Fruit fly (Drosophila melanogaster): ENCODE results near the gene CG4733.

Gene CG4733

dm6 chr3R:19909541-19910182 lies 19.2 kb downstream of the CG4733 start:
- TF ChIP-seq Myc (optimal IDR thresholded peaks at IDR 0.05) (no peak), Sp1 (GFP tag; optimal IDR thresholded peaks at IDR 0.05) (no peak), sage (GFP tag; optimal IDR thresholded peaks at IDR 0.05) (no peak), dmrt93B (GFP tag; optimal IDR thresholded peaks at IDR 0.05) (no peak), usp (GFP tag; optimal IDR thresholded peaks at IDR 0.05) (no peak), br (GFP tag; optimal IDR thresholded peaks at IDR 0.05) (no peak), Vsx2 (GFP tag; optimal IDR thresholded peaks at IDR 0.05; ENCODE audit: partially characterized antibody) (no peak), tai (GFP tag; optimal IDR thresholded peaks at IDR 0.05) (no peak), jim (GFP tag; optimal IDR thresholded peaks at IDR 0.05) (no peak), Mio (GFP tag; optimal IDR thresholded peaks at IDR 0.05) (no peak), Hr83 (GFP tag; optimal IDR thresholded peaks at IDR 0.05; ENCODE audit: poor library complexity, severe bottlenecking) (no peak), Hnf4 (GFP tag; optimal IDR thresholded peaks at IDR 0.05) (no peak), ey (GFP tag; optimal IDR thresholded peaks at IDR 0.05) (no peak), OdsH (GFP tag; optimal IDR thresholded peaks at IDR 0.05) (no peak), Hr78 (GFP tag; optimal IDR thresholded peaks at IDR 0.05) (no peak), Dfd (GFP tag; optimal IDR thresholded peaks at IDR 0.05) (no peak), fru (GFP tag; optimal IDR thresholded peaks at IDR 0.05) (no peak), woc (GFP tag; optimal IDR thresholded peaks at IDR 0.05) (no peak), dl (GFP tag; optimal IDR thresholded peaks at IDR 0.05; ENCODE audit: insufficient read depth in 1 of 2, partially characterized antibody in 2 of 2) (no peak), Rel (GFP tag; optimal IDR thresholded peaks at IDR 0.05) (no peak), Rel (tag; optimal IDR thresholded peaks at IDR 0.05) (no peak)

- TF ChIP-seq Vsx2 (GFP tag; optimal IDR thresholded peaks at IDR 0.05; ENCODE audit: partially characterized antibody), result no peak
- no peak for TF ChIP-seq pan (optimal IDR thresholded peaks at IDR 0.05)
- TF ChIP-seq br (GFP tag; optimal IDR thresholded peaks at IDR 0.05), result peak; percentile 7
- no peak for TF ChIP-seq CG9705 (GFP tag; optimal IDR thresholded peaks at IDR 0.05)
- TF ChIP-seq woc (GFP tag; optimal IDR thresholded peaks at IDR 0.05), result no peak
- no peak for TF ChIP-seq CG32264 (GFP tag; optimal IDR thresholded peaks at IDR 0.05)
- no peak for TF ChIP-seq CrebA (GFP tag; optimal IDR thresholded peaks at IDR 0.05; ENCODE audit: borderline replicate concordance)
- TF ChIP-seq lola (GFP tag; optimal IDR thresholded peaks at IDR 0.05), result no peak
- no peak for TF ChIP-seq Sp1 (GFP tag; optimal IDR thresholded peaks at IDR 0.05)
- no peak for TF ChIP-seq Rel (GFP tag; optimal IDR thresholded peaks at IDR 0.05)
- TF ChIP-seq Rel (tag; optimal IDR thresholded peaks at IDR 0.05), result peak; percentile 83
Measured at dm6 chr3R:19910302-19911029, 20.0 kb downstream of the CG4733 start.

dm6 chr3R:19911030-19911429 lies 20.5 kb downstream of the CG4733 start:
- TF ChIP-seq br (GFP tag; optimal IDR thresholded peaks at IDR 0.05) (no peak), jim (GFP tag; optimal IDR thresholded peaks at IDR 0.05) (no peak), rgr (GFP tag; optimal IDR thresholded peaks at IDR 0.05) (no peak), Dif (GFP tag; optimal IDR thresholded peaks at IDR 0.05; ENCODE audit: partially characterized antibody) (no peak), foxo (GFP tag; optimal IDR thresholded peaks at IDR 0.05) (no peak), Dfd (GFP tag; optimal IDR thresholded peaks at IDR 0.05) (no peak), fru (GFP tag; optimal IDR thresholded peaks at IDR 0.05) (no peak), Vsx2 (GFP tag; optimal IDR thresholded peaks at IDR 0.05; ENCODE audit: partially characterized antibody) (no peak)

- no peak for TF ChIP-seq Hr78 (GFP tag; optimal IDR thresholded peaks at IDR 0.05)
- TF ChIP-seq fru (GFP tag; optimal IDR thresholded peaks at IDR 0.05), result no peak
- no peak for TF ChIP-seq CG9705 (GFP tag; optimal IDR thresholded peaks at IDR 0.05)
- TF ChIP-seq dmrt93B (GFP tag; optimal IDR thresholded peaks at IDR 0.05), result no peak
- no peak for TF ChIP-seq Hr83 (GFP tag; optimal IDR thresholded peaks at IDR 0.05; ENCODE audit: poor library complexity, severe bottlenecking)
- TF ChIP-seq Abd-B (GFP tag; optimal IDR thresholded peaks at IDR 0.05), result no peak
- TF ChIP-seq Myc (optimal IDR thresholded peaks at IDR 0.05), result no peak
- TF ChIP-seq woc (GFP tag; optimal IDR thresholded peaks at IDR 0.05), result no peak
- no peak for TF ChIP-seq CG32264 (GFP tag; optimal IDR thresholded peaks at IDR 0.05)
- TF ChIP-seq lola (GFP tag; optimal IDR thresholded peaks at IDR 0.05), result no peak
- TF ChIP-seq CrebA (GFP tag; optimal IDR thresholded peaks at IDR 0.05; ENCODE audit: borderline replicate concordance), result no peak
- TF ChIP-seq OdsH (GFP tag; optimal IDR thresholded peaks at IDR 0.05), result no peak
- no peak for TF ChIP-seq sv (GFP tag; optimal IDR thresholded peaks at IDR 0.05)
- no peak for TF ChIP-seq usp (GFP tag; optimal IDR thresholded peaks at IDR 0.05)
- TF ChIP-seq psq (GFP tag; optimal IDR thresholded peaks at IDR 0.05), result no peak
Measured at dm6 chr3R:19915312-19915711, 24.8 kb downstream of the CG4733 start, which contains the start of the genes Xport-A and Xport-B. TSS of gene Xport-A (minus strand) at chr3R:19915412. TSS of gene Xport-B (minus strand) at chr3R:19915412.
